Worm (Caenorhabditis elegans): Measurements from ENCODE around the gene srw-63.
A peak's percentile ranks its signal among the peaks of the same experiment; 100 is the strongest.

srw-63 gene

ce11 chrIV:14015844-14016243 is at the start of gene srw-63:
TSS of gene srw-63 (minus strand) at chrIV:14015944.
- peak; percentile 22 for TF ChIP-seq aha-1 (tag)
- TF ChIP-seq ceh-82 (tag; optimal IDR thresholded peaks at IDR 0.05), result no peak

DNA sequence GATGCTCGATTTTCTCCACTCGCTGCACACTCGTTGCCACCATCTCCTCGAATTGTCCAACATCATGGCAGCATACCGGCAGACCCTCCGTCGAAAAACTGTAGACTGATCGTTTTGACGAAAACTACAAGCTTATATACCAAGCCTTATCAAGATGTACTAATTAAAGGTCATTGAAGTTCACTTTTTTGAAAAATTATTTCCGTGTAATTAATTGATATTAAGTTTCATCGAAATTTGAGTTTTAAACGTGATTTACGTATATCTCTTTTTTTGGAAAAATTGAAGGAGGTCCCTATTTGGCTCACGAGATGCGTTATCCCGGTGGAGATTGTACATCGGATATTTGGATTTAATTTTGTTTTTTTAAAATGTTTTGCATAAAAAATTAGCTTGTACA is 44.9 kb upstream of the srw-63 start, which contains the start of gene Y37A1B.4:
Gene Y37A1B.4, minus strand, starts transcription at position 101 of the 400 bp plus-strand sequence.
- TF ChIP-seq gei-8 (GFP tag; optimal IDR thresholded peaks at IDR 0.05) (no peak), ceh-28 (tag; optimal IDR thresholded peaks at IDR 0.05) (no peak), lin-38 (GFP tag; IDR thresholded peaks at IDR 0.05) (0 out of 2 replicates have a peak, but pooled peaks have one; percentile 5)

DNA sequence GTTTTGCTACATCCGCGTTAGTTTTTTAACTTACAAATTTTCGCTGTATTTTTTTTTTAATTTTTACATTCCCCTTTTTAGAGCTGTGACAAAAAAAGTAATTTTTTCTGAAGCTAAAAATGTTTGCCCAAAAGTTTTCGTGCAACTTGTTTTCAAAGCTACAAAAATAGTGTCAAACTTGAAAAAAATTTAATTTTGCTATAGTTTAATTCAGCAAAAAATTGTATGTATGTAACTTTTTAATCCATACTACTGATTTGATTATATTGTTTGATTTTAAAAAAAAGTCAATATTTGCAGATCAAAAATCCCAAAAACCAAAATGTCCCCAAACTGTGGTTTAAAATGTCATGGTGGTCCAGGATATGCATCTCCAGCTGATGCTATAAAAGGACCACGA is 35.2 kb upstream of the srw-63 start, which contains the start of gene semo-1:
Gene semo-1, plus strand, starts transcription at position 301 of the 400 bp plus-strand sequence.
- TF ChIP-seq F26F4.8 (GFP tag; conservative IDR thresholded peaks at IDR 0.05) (no peak), duxl-1 (tag; optimal IDR thresholded peaks at IDR 0.05; ENCODE audit: poor library complexity) (no peak), hlh-30 (tag; optimal IDR thresholded peaks at IDR 0.05; ENCODE audit: insufficient read depth) (no peak), daf-16 (GFP tag; optimal IDR thresholded peaks at IDR 0.05) (no peak), daf-16 (tag; optimal IDR thresholded peaks at IDR 0.05) (no peak), zfp-3 (GFP tag; conservative IDR thresholded peaks at IDR 0.05) (no peak), F49E8.2 (tag; optimal IDR thresholded peaks at IDR 0.05; ENCODE audit: borderline replicate concordance) (no peak), sdz-12 (GFP tag; optimal IDR thresholded peaks at IDR 0.05) (no peak), zag-1 (tag; optimal IDR thresholded peaks at IDR 0.05) (no peak), pha-4 (GFP tag; IDR thresholded peaks at IDR 0.05) (no peak), pha-4 (tag; optimal IDR thresholded peaks at IDR 0.05) (no peak), lir-3 (tag; optimal IDR thresholded peaks at IDR 0.05) (no peak), nhr-48 (tag; optimal IDR thresholded peaks at IDR 0.05) (no peak), ama-1 (optimal IDR thresholded peaks at IDR 0.05) (no peak)

ce11 chrIV:14050442-14050841 is 34.7 kb upstream of the srw-63 start:
- no peak for TF ChIP-seq lir-3 (tag; optimal IDR thresholded peaks at IDR 0.05)
- no peak for TF ChIP-seq zip-2 (tag; optimal IDR thresholded peaks at IDR 0.05)
- TF ChIP-seq nhr-77 (tag; optimal IDR thresholded peaks at IDR 0.05), result no peak
- peak; percentile 71 for TF ChIP-seq dve-1 (tag; optimal IDR thresholded peaks at IDR 0.05; ENCODE audit: insufficient read depth)
- TF ChIP-seq arid-1 (GFP tag; conservative IDR thresholded peaks at IDR 0.05), result no peak
- no peak for TF ChIP-seq R02D3.7 (tag; optimal IDR thresholded peaks at IDR 0.05)
- no peak for TF ChIP-seq unc-130 (GFP tag; optimal IDR thresholded peaks at IDR 0.05)
- peak; percentile 72 for TF ChIP-seq dmd-6 (GFP tag; IDR thresholded peaks at IDR 0.05)
- peak; percentile 52 for TF ChIP-seq pqm-1 (tag; optimal IDR thresholded peaks at IDR 0.05)
- no peak for TF ChIP-seq attf-4 (tag; optimal IDR thresholded peaks at IDR 0.05)
- TF ChIP-seq lin-13 (GFP tag; optimal IDR thresholded peaks at IDR 0.05), result no peak
- no peak for TF ChIP-seq zfp-2 (tag; optimal IDR thresholded peaks at IDR 0.05)
- peak in 1 of 2 experiments; percentile 88 for TF ChIP-seq hif-1 (tag; optimal IDR thresholded peaks at IDR 0.05)
- no peak for TF ChIP-seq hlh-30 (tag; optimal IDR thresholded peaks at IDR 0.05; ENCODE audit: insufficient read depth)
- TF ChIP-seq nhr-111 (GFP tag; optimal IDR thresholded peaks at IDR 0.05), result no peak
- no peak for TF ChIP-seq ztf-7 (tag; optimal IDR thresholded peaks at IDR 0.05)
- no peak for TF ChIP-seq spr-3 (GFP tag; optimal IDR thresholded peaks at IDR 0.05)
- TF ChIP-seq lin-1 (GFP tag; IDR thresholded peaks at IDR 0.05), result no peak
- no peak for TF ChIP-seq F44E2.7 (GFP tag; IDR thresholded peaks at IDR 0.05)
- TF ChIP-seq lin-15B (tag; optimal IDR thresholded peaks at IDR 0.05), result no peak
- no peak for TF ChIP-seq gei-8 (GFP tag; optimal IDR thresholded peaks at IDR 0.05)
- TF ChIP-seq nhr-102 (tag; optimal IDR thresholded peaks at IDR 0.05), result no peak
- no peak for TF ChIP-seq mxl-3 (GFP tag; optimal IDR thresholded peaks at IDR 0.05)
- no peak for TF ChIP-seq aly-2 (tag; optimal IDR thresholded peaks at IDR 0.05)
- no peak for TF ChIP-seq daf-19 (GFP tag; conservative IDR thresholded peaks at IDR 0.05)
- TF ChIP-seq zfp-3 (GFP tag; conservative IDR thresholded peaks at IDR 0.05), result no peak
- no peak for TF ChIP-seq rbr-2 (tag; optimal IDR thresholded peaks at IDR 0.05)
- no peak for TF ChIP-seq hmg-1.1 (GFP tag; IDR thresholded peaks at IDR 0.05)
- TF ChIP-seq egl-27 (tag; optimal IDR thresholded peaks at IDR 0.05), result no peak
- TF ChIP-seq ceh-32 (tag; optimal IDR thresholded peaks at IDR 0.05; ENCODE audit: poor library complexity), result no peak
- TF ChIP-seq nhr-28 (tag; optimal IDR thresholded peaks at IDR 0.05), result peak; percentile 99
- TF ChIP-seq daf-16 (GFP tag; optimal IDR thresholded peaks at IDR 0.05), result no peak
- peak; percentile 63 for TF ChIP-seq daf-16 (tag; optimal IDR thresholded peaks at IDR 0.05)
- TF ChIP-seq zip-11 (GFP tag; IDR thresholded peaks at IDR 0.05), result no peak

All from whole organism, L4 larva.